Worm (Caenorhabditis elegans) whole organism, L3 larva: ENCODE measurements around the gene C55A6.10.

Experiments used
- ceh-82 ChIP-seq: fragments of 150-350 bp; optimal IDR thresholded peaks from 2 replicates; lab custom pipeline; 2014; ENCODE audit warnings: missing biosample characterization, missing genetic modification characterization
- ceh-9 ChIP-seq: sonication (generic microtip); optimal IDR thresholded peaks from 2 replicates; lab custom pipeline; 2018; ENCODE audit warnings: missing biosample characterization, missing genetic modification characterization
- egl-27 ChIP-seq: sonication (generic microtip); optimal IDR thresholded peaks from 4 replicates; lab custom pipeline; 2017; ENCODE audit warnings: missing biosample characterization, missing genetic modification reagents, missing genetic modification characterization
- elt-2 ChIP-seq: sonication (generic microtip); optimal IDR thresholded peaks from 2 replicates; lab custom pipeline; 2016; ENCODE audit warnings: missing genetic modification reagents, mild to moderate bottlenecking, missing genetic modification characterization, missing compliant biosample characterization
- fkh-10 ChIP-seq: sonication (generic microtip); optimal IDR thresholded peaks from 2 replicates; lab custom pipeline; 2017; ENCODE audit warnings: missing biosample characterization, missing genetic modification reagents, missing genetic modification characterization
- lin-39 ChIP-seq: fragments of 150-350 bp; optimal IDR thresholded peaks from 2 replicates; lab custom pipeline; 2018; ENCODE audit warnings: missing biosample characterization, missing genetic modification reagents, missing genetic modification characterization
- mdl-1 ChIP-seq: fragments of 150-350 bp; optimal IDR thresholded peaks from 2 replicates; lab custom pipeline; 2014; ENCODE audit warnings: missing biosample characterization, missing genetic modification characterization
- nfya-1 ChIP-seq: sonication (generic microtip); optimal IDR thresholded peaks from 2 replicates; lab custom pipeline; 2017; ENCODE audit warnings: missing genetic modification characterization, mild to moderate bottlenecking, missing compliant biosample characterization, antibody characterized with exemption, moderate library complexity; ENCODE audit not compliant: insufficient read depth
- nhr-76 ChIP-seq: fragments of 150-350 bp; sonication (generic microtip); optimal IDR thresholded peaks from 5 replicates; lab custom pipeline; 2014; ENCODE audit warnings: missing biosample characterization, missing genetic modification characterization
- nhr-77 ChIP-seq: fragments of 150-350 bp; optimal IDR thresholded peaks from 2 replicates; lab custom pipeline; 2014; ENCODE audit warnings: missing biosample characterization, missing genetic modification characterization
- pqm-1 ChIP-seq: fragments of 150-350 bp; optimal IDR thresholded peaks from 2 replicates; lab custom pipeline; 2017; ENCODE audit warnings: missing biosample characterization, missing genetic modification characterization, inconsistent platforms
- skn-1 ChIP-seq: fragments of 150-350 bp; optimal IDR thresholded peaks from 2 replicates; lab custom pipeline; 2014; ENCODE audit warnings: missing biosample characterization, missing genetic modification characterization
- snpc-4 ChIP-seq: fragments of 150-350 bp; optimal IDR thresholded peaks from 2 replicates; lab custom pipeline; 2014; ENCODE audit warnings: missing biosample characterization, missing genetic modification characterization
- tbx-2 ChIP-seq: sonication (generic microtip); optimal IDR thresholded peaks from 2 replicates; lab custom pipeline; 2016; ENCODE audit warnings: mild to moderate bottlenecking, missing genetic modification characterization, missing compliant biosample characterization

DNA sequence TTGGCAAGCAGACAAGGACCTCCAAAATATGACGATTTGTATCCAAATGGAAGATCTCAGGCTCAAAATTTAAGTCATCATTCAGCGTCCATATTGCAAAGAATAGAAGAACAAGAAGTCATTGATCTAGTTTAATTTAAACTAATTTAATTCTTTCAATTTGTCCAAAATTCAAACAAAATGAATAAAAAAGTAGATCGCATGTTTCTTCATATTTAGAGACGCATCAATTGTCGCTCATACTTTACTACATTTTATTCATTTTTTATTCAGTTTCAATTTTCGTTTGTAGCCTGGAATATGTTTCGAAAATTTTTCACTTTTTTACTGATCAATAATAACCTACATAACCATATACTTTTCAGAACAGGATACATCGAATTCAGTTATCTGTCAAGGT is 12.7 kb upstream of the C55A6.10 start, which contains the start of gene T11F9.21:
- TF ChIP-seq elt-2 (tag; lab: Kevin White, UChicago) (no peak), nhr-76 (tag; lab: Kevin White, UChicago) (no peak), ceh-9 (tag; lab: Kevin White, UChicago) (no peak), nfya-1 (tag; lab: Kevin White, UChicago) (no peak), fkh-10 (GFP tag; lab: Kevin White, UChicago) (no peak), snpc-4 (tag; lab: Kevin White, UChicago) (no peak), pqm-1 (tag; lab: Kevin White, UChicago) (no peak), lin-39 (no peak), mdl-1 (tag; lab: Kevin White, UChicago) (no peak), nhr-77 (no peak), tbx-2 (tag; lab: Kevin White, UChicago) (no peak), ceh-82 (tag; lab: Kevin White, UChicago) (no peak), egl-27 (tag; lab: Kevin White, UChicago) (no peak), skn-1 (no peak)
